Worm (Caenorhabditis elegans): ENCODE data around the gene mboa-6.

Gene mboa-6

DNA sequence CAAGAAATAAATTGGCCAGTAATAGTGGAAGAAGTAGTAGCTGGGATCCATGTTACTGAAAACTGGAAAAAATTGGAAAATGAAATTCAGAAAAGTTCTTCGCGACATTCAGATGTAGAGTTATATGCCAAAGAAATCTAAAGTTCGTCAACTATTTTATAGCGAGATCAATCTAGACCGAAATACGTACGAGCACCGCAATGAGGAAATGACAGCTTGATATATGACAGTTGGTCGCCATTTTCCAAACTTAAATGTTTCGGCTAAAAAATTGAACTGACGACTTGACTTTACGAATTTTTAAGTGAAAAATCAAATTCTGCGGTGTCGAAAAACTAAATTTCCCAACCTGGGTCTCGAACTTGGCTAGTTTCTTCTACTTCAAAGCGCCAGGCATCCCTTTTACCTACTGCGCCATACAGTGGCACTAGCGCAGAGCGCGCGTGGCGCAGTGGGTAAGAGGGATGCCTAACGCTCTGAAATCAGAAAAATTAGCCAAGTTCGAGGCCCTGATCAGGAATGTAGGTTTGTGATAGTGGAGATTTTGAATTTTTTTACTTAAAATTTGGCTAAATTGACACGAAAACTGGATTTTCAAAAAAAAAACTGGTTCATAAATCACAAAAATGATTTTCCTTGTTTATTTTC, 21.0 kb upstream of the mboa-6 start, which contains the start of gene srd-66:
Gene srd-66, minus strand, starts transcription at position 51 of the 648 bp plus-strand sequence.
- TF ChIP-seq klf-2 (GFP tag; conservative IDR thresholded peaks at IDR 0.05) (no peak), cog-1 (tag; optimal IDR thresholded peaks at IDR 0.05) (no peak)

ce11 chrIII:1981467-1981866, 19.7 kb upstream of the mboa-6 start:
- TF ChIP-seq ztf-23 (GFP tag; IDR thresholded peaks at IDR 0.05) (no peak), ztf-29 (GFP tag; IDR thresholded peaks at IDR 0.05) (no peak), klf-2 (GFP tag; conservative IDR thresholded peaks at IDR 0.05) (no peak), flt-1 (GFP tag; IDR thresholded peaks at IDR 0.05) (no peak), cog-1 (tag; optimal IDR thresholded peaks at IDR 0.05) (no peak), tab-1 (GFP tag; IDR thresholded peaks at IDR 0.05) (no peak), ref-1 (GFP tag; conservative IDR thresholded peaks at IDR 0.05) (no peak), med-1 (GFP tag; optimal IDR thresholded peaks at IDR 0.05; ENCODE audit: insufficient read depth) (no peak), T22C8.4 (GFP tag; IDR thresholded peaks at IDR 0.05) (no peak)

ce11 chrIII:1977424-1977823, 15.7 kb upstream of the mboa-6 start:
- TF ChIP-seq med-1 (GFP tag; optimal IDR thresholded peaks at IDR 0.05; ENCODE audit: insufficient read depth) (no peak), flt-1 (GFP tag; IDR thresholded peaks at IDR 0.05) (no peak), ztf-23 (GFP tag; IDR thresholded peaks at IDR 0.05) (no peak), ztf-29 (GFP tag; IDR thresholded peaks at IDR 0.05) (no peak), tab-1 (GFP tag; IDR thresholded peaks at IDR 0.05) (no peak), T22C8.4 (GFP tag; IDR thresholded peaks at IDR 0.05) (no peak), cog-1 (tag; optimal IDR thresholded peaks at IDR 0.05) (no peak), ref-1 (GFP tag; conservative IDR thresholded peaks at IDR 0.05) (no peak), klf-2 (GFP tag; conservative IDR thresholded peaks at IDR 0.05) (no peak)

- TF ChIP-seq ztf-23 (GFP tag; IDR thresholded peaks at IDR 0.05) (no peak), ref-1 (GFP tag; conservative IDR thresholded peaks at IDR 0.05) (no peak), T22C8.4 (GFP tag; IDR thresholded peaks at IDR 0.05) (no peak), cog-1 (tag; optimal IDR thresholded peaks at IDR 0.05) (no peak), klf-2 (GFP tag; conservative IDR thresholded peaks at IDR 0.05) (no peak), tab-1 (GFP tag; IDR thresholded peaks at IDR 0.05) (no peak), med-1 (GFP tag; optimal IDR thresholded peaks at IDR 0.05; ENCODE audit: insufficient read depth) (no peak), ztf-29 (GFP tag; IDR thresholded peaks at IDR 0.05) (no peak), flt-1 (GFP tag; IDR thresholded peaks at IDR 0.05) (no peak)
Observed at ce11 chrIII:1976642-1977041, 14.9 kb upstream of the mboa-6 start, which contains the start of gene R155.3. Gene R155.3 (minus strand): TSS chrIII:1976742.

DNA sequence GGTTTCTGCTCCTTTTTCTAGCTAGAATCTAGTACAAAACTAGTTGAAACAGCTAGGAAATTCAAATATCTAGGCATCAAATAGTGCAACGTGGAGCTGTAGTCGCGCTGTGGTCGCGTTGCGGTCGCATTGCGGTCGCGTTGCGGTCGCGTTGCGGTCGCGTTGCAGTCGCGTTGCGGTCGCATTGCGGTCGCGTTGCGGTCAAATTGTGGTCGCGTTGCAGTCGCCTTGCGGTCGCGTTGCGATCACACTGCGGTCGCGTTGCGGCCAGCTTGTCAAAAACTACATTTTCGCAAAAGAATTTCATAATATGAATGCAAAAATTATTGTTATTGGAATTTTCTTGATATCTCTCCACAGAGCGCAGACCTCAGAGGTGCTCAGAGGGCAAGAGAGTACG, 14.2 kb upstream of the mboa-6 start:
- TF ChIP-seq cog-1 (tag; optimal IDR thresholded peaks at IDR 0.05) (no peak), ztf-29 (GFP tag; IDR thresholded peaks at IDR 0.05) (no peak), T22C8.4 (GFP tag; IDR thresholded peaks at IDR 0.05) (no peak), flt-1 (GFP tag; IDR thresholded peaks at IDR 0.05) (no peak), klf-2 (GFP tag; conservative IDR thresholded peaks at IDR 0.05) (no peak), med-1 (GFP tag; optimal IDR thresholded peaks at IDR 0.05; ENCODE audit: insufficient read depth) (no peak), tab-1 (GFP tag; IDR thresholded peaks at IDR 0.05) (no peak), ref-1 (GFP tag; conservative IDR thresholded peaks at IDR 0.05) (no peak), ztf-23 (GFP tag; IDR thresholded peaks at IDR 0.05) (no peak)

ce11 chrIII:1970433-1970832, 8.7 kb upstream of the mboa-6 start, which contains the start of gene R155.5:
Gene R155.5 (minus strand): TSS chrIII:1970533.
- TF ChIP-seq ztf-23 (GFP tag; IDR thresholded peaks at IDR 0.05) (no peak), flt-1 (GFP tag; IDR thresholded peaks at IDR 0.05) (no peak), ztf-29 (GFP tag; IDR thresholded peaks at IDR 0.05) (no peak), T22C8.4 (GFP tag; IDR thresholded peaks at IDR 0.05) (no peak), tab-1 (GFP tag; IDR thresholded peaks at IDR 0.05) (no peak), ref-1 (GFP tag; conservative IDR thresholded peaks at IDR 0.05) (no peak), med-1 (GFP tag; optimal IDR thresholded peaks at IDR 0.05; ENCODE audit: insufficient read depth) (no peak), cog-1 (tag; optimal IDR thresholded peaks at IDR 0.05) (no peak), klf-2 (GFP tag; conservative IDR thresholded peaks at IDR 0.05) (no peak)

DNA sequence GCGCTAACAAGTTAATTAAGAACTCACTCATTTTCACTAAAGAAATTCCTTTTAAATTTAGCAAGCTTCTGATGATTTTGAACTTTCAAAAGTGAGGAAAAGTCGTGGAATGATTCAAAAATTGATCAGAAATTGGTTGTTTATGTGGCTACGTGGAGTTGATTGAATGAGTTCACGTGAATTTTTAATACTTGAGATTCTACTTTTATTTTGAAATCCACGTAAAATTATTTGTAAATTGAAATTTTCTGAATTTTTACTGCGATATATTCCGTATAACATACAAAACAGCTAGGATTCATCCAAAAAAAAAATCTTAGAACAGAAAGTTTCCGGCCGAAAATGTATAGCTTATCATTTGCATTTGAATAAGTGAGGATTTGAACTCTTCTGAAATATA, 8.1 kb upstream of the mboa-6 start, which contains the start of gene moa-1:
Gene moa-1, minus strand, starts transcription at position 101 of the 400 bp plus-strand sequence.
- TF ChIP-seq tab-1 (GFP tag; IDR thresholded peaks at IDR 0.05) (no peak), ztf-23 (GFP tag; IDR thresholded peaks at IDR 0.05) (no peak), klf-2 (GFP tag; conservative IDR thresholded peaks at IDR 0.05) (no peak), ztf-29 (GFP tag; IDR thresholded peaks at IDR 0.05) (no peak), med-1 (GFP tag; optimal IDR thresholded peaks at IDR 0.05; ENCODE audit: insufficient read depth) (no peak), flt-1 (GFP tag; IDR thresholded peaks at IDR 0.05) (no peak), ref-1 (GFP tag; conservative IDR thresholded peaks at IDR 0.05) (no peak), cog-1 (tag; optimal IDR thresholded peaks at IDR 0.05) (no peak), T22C8.4 (GFP tag; IDR thresholded peaks at IDR 0.05) (no peak)

ce11 chrIII:1965580-1965979, 3.8 kb upstream of the mboa-6 start:
- peak; percentile 81 for TF ChIP-seq T22C8.4 (GFP tag; IDR thresholded peaks at IDR 0.05)

- TF ChIP-seq T22C8.4 (GFP tag; IDR thresholded peaks at IDR 0.05), result peak; percentile 75
Observed at ce11 chrIII:1965161-1965560, 3.4 kb upstream of the mboa-6 start.

ce11 chrIII:1963128-1963527, 1.4 kb upstream of the mboa-6 start:
- TF ChIP-seq med-1 (GFP tag; optimal IDR thresholded peaks at IDR 0.05; ENCODE audit: insufficient read depth), result no peak
- no peak for TF ChIP-seq ref-1 (GFP tag; conservative IDR thresholded peaks at IDR 0.05)
- no peak for TF ChIP-seq flt-1 (GFP tag; IDR thresholded peaks at IDR 0.05)

DNA sequence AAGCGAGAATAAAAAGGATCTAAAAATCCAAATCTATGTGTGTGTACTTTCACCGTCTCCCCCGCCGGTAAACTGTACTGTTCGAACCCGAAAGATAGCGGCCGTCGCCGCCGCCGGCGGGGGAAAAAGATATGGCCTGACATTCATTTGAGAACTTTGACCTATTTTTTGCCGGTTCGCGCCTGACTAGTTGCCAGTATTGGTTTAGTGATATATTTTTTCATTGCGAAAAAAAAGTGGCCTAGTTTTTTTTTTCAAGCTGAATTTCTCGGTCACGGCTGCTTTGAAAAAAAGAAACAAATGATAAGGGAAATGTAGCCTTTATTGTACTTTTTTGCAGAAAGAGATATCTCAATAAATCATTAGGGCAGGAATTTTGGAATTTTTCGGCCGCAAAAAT, 807 bp upstream of the mboa-6 start:
- no peak for TF ChIP-seq ref-1 (GFP tag; conservative IDR thresholded peaks at IDR 0.05)
- no peak for TF ChIP-seq tab-1 (GFP tag; IDR thresholded peaks at IDR 0.05)
- no peak for TF ChIP-seq cog-1 (tag; optimal IDR thresholded peaks at IDR 0.05)
- no peak for TF ChIP-seq ztf-23 (GFP tag; IDR thresholded peaks at IDR 0.05)
- TF ChIP-seq flt-1 (GFP tag; IDR thresholded peaks at IDR 0.05), result no peak
- no peak for TF ChIP-seq klf-2 (GFP tag; conservative IDR thresholded peaks at IDR 0.05)
- TF ChIP-seq T22C8.4 (GFP tag; IDR thresholded peaks at IDR 0.05), result no peak
- TF ChIP-seq ztf-29 (GFP tag; IDR thresholded peaks at IDR 0.05), result no peak
- no peak for TF ChIP-seq med-1 (GFP tag; optimal IDR thresholded peaks at IDR 0.05; ENCODE audit: insufficient read depth)

Measured in whole organism, midembryonic.